Fruit fly (Drosophila melanogaster) whole organism, pupa: ENCODE data around the gene frc.
A peak's percentile ranks its signal among the peaks of the same experiment; 100 is the strongest.

Experiments used
- CG10348 ChIP-seq: fragments of 200-800 bp; sonication (Bioruptor generic); IDR thresholded peaks from 2 replicates; pipeline ENCODE4 v1.3.6; 2022; ENCODE audit warnings: missing biosample characterization, missing genetic modification characterization
- CG12605 ChIP-seq: fragments of 200-800 bp; sonication (Bioruptor generic); IDR thresholded peaks from 2 replicates; pipeline ENCODE4 v1.3.6; 2022; ENCODE audit warnings: missing biosample characterization, missing genetic modification characterization
- CG13204 ChIP-seq: fragments of 200-800 bp; sonication (Bioruptor generic); optimal IDR thresholded peaks from 2 replicates; lab custom pipeline; 2018; ENCODE audit warnings: missing biosample characterization, mild to moderate bottlenecking, missing genetic modification characterization, moderate library complexity
- CG14655 ChIP-seq: fragments of 200-800 bp; sonication (Bioruptor generic); optimal IDR thresholded peaks from 3 replicates; lab custom pipeline; 2017; ENCODE audit warnings: mild to moderate bottlenecking, missing biosample characterization, missing genetic modification reagents, missing genetic modification characterization
- CG15710 ChIP-seq: fragments of 200-800 bp; sonication (Bioruptor generic); optimal IDR thresholded peaks from 2 replicates; lab custom pipeline; 2018; ENCODE audit warnings: missing biosample characterization, mild to moderate bottlenecking, missing genetic modification characterization, moderate library complexity
- CG17806 ChIP-seq: fragments of 200-800 bp; sonication (Bioruptor generic); optimal IDR thresholded peaks from 2 replicates; lab custom pipeline; 2018; ENCODE audit warnings: missing biosample characterization, mild to moderate bottlenecking, missing genetic modification characterization, moderate library complexity
- CG32121 ChIP-seq: fragments of 200-800 bp; sonication (Bioruptor generic); IDR thresholded peaks from 2 replicates; pipeline ENCODE4 v1.3.6; 2022; ENCODE audit warnings: missing biosample characterization, missing genetic modification characterization
- CG34367 ChIP-seq: fragments of 200-800 bp; sonication (Bioruptor generic); optimal IDR thresholded peaks from 2 replicates; lab custom pipeline; 2018; ENCODE audit warnings: missing biosample characterization, mild to moderate bottlenecking, missing genetic modification characterization
- CG4496 ChIP-seq: fragments of 200-800 bp; sonication (Bioruptor generic); IDR thresholded peaks from 3 replicates; pipeline ENCODE4 v1.3.6; 2022; ENCODE audit warnings: missing biosample characterization, missing genetic modification characterization
- CG8159 ChIP-seq: fragments of 200-800 bp; sonication (Bioruptor generic); optimal IDR thresholded peaks from 3 replicates; lab custom pipeline; 2018; ENCODE audit warnings: missing biosample characterization, mild to moderate bottlenecking, missing genetic modification characterization, moderate library complexity
- CG8301 ChIP-seq: fragments of 200-800 bp; sonication (Bioruptor generic); optimal IDR thresholded peaks from 2 replicates; lab custom pipeline; 2018; ENCODE audit warnings: missing biosample characterization, mild to moderate bottlenecking, missing genetic modification characterization
- CG9948 ChIP-seq: fragments of 200-800 bp; sonication (Bioruptor generic); optimal IDR thresholded peaks from 2 replicates; lab custom pipeline; 2018; ENCODE audit warnings: missing biosample characterization, mild to moderate bottlenecking, missing genetic modification characterization, moderate library complexity
- D1 ChIP-seq: fragments of 200-800 bp; sonication (Bioruptor generic); optimal IDR thresholded peaks from 2 replicates; lab custom pipeline; 2018; ENCODE audit warnings: missing biosample characterization, mild to moderate bottlenecking, missing genetic modification characterization, moderate library complexity
- EcR ChIP-seq: fragments of 200-800 bp; sonication (Bioruptor generic); optimal IDR thresholded peaks from 3 replicates; lab custom pipeline; 2019; ENCODE audit warnings: missing biosample characterization, missing genetic modification characterization, mild to moderate bottlenecking, moderate library complexity, missing genetic modification reagents
- Ets98B ChIP-seq: fragments of 200-800 bp; sonication (Bioruptor generic); IDR thresholded peaks from 2 replicates; pipeline ENCODE4 v1.3.6; 2022; ENCODE audit warnings: missing biosample characterization, missing genetic modification characterization
- Pif1A ChIP-seq: fragments of 200-800 bp; sonication (Bioruptor generic); optimal IDR thresholded peaks from 3 replicates; lab custom pipeline; 2016; ENCODE audit warnings: missing biosample characterization, missing genetic modification characterization
- Pif1B ChIP-seq: fragments of 200-800 bp; sonication (Bioruptor generic); optimal IDR thresholded peaks from 3 replicates; lab custom pipeline; 2016; ENCODE audit warnings: missing biosample characterization, missing genetic modification characterization
- Snoo ChIP-seq: fragments of 200-800 bp; sonication (Bioruptor generic); optimal IDR thresholded peaks from 3 replicates; lab custom pipeline; 2017; ENCODE audit warnings: missing biosample characterization, mild to moderate bottlenecking, missing genetic modification characterization, inconsistent platforms
- fd96Ca ChIP-seq: fragments of 200-800 bp; sonication (Bioruptor generic); IDR thresholded peaks from 3 replicates; pipeline ENCODE4 v1.3.6; 2022; ENCODE audit warnings: missing biosample characterization, missing genetic modification characterization
- gl ChIP-seq: fragments of 200-800 bp; sonication (Bioruptor generic); optimal IDR thresholded peaks from 2 replicates; lab custom pipeline; 2018; ENCODE audit warnings: missing biosample characterization, mild to moderate bottlenecking, missing genetic modification characterization
- rn ChIP-seq: fragments of 200-800 bp; sonication (Bioruptor generic); IDR thresholded peaks from 2 replicates; pipeline ENCODE4 v1.3.6; 2022; ENCODE audit warnings: missing biosample characterization, missing genetic modification characterization

The frc gene

dm6 chr3L:17412146-17412545 is 20.8 kb downstream of the frc start:
- TF ChIP-seq CG8159 (tag; lab: Kevin White, UChicago) (no peak), D1 (no peak), CG4496 (GFP tag; lab: Robert Waterston, UW) (no peak), CG15710 (tag; lab: Kevin White, UChicago) (no peak), Snoo (tag; lab: Kevin White, UChicago) (no peak), Ets98B (GFP tag; lab: Robert Waterston, UW) (no peak), rn (GFP tag; lab: Robert Waterston, UW) (no peak), CG9948 (tag; lab: Kevin White, UChicago) (no peak)

DNA sequence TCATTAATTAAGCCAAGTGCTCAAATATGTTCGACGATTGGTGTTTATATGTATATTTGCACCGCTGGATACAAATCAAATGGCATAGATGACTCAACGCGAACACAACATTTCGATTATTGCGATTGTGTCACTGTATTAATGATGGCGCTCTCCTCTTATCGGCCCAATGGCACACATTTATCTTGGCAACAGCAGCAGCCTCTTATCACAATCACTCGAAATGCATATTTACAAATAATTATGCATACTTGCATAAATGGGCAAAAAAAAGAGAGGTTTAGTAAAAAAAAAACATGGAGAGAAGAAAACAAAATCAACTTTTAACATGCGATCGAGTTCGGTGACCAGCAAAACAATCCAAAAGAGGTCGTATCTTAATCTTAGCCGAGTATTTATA is 21.7 kb downstream of the frc start:
- TF ChIP-seq CG8159 (tag; lab: Kevin White, UChicago) (no peak), CG4496 (GFP tag; lab: Robert Waterston, UW) (no peak), Snoo (tag; lab: Kevin White, UChicago) (no peak), CG12605 (no peak)

DNA sequence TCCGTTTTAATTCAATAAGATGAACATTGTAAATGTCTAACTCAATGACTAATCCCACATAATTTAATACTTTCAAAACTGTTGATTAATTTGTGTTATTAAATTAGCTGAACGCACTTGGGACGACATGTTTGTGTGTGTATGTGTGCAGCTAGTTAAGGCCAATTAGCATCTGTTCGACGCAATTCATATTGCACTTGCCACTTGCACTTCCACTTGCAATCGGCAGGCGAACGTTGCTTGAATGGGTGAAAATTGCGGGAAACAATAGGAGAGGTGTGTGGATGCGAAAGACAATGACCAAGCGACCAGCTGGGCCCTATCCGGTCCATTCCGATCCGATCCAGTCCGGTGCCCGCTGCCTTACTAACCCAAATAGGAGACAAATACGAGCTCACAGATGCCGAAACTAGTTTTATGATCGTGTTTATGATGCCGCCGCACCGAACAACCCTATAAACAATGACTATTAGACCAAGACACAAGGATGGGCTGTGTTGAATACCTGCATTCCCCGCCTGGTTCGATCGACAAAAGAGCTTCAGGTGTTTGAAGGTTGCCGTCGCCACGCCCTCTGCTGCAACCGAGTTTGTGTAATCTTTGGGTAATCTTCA is 25.4 kb downstream of the frc start:
- TF ChIP-seq Pif1B (GFP tag; lab: Kevin White, UChicago) (no peak), CG32121 (GFP tag; lab: Robert Waterston, UW) (no peak)
- TF ChIP-seq, all 21 proteins: peak for 0

DNA sequence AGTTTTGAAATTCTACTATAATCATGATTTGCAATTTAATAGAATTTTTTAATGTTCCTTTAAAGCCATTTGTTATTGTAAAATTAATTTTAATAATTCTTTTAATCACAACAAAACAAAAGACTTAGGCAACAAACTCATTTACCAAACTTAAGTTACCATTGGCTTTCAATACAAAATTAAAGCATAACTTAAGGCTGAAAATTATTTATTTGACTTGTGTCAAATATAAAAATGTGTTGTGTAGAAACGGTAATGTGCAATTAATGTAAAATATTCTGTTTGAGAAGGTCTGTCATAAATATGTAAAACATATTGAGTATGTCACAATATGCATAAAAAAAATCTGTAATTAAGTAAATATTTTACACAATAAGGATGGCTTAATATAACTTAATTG is 25.9 kb downstream of the frc start:
- no peak for TF ChIP-seq CG4496 (GFP tag; lab: Robert Waterston, UW)
- TF ChIP-seq D1, result peak; percentile 77
- TF ChIP-seq rn (GFP tag; lab: Robert Waterston, UW), result no peak
- TF ChIP-seq, all 21 proteins: peak for 1

dm6 chr3L:17404646-17405045 is 28.3 kb downstream of the frc start:
- TF ChIP-seq CG12605, result no peak
- TF ChIP-seq Snoo (tag; lab: Kevin White, UChicago), result no peak
- TF ChIP-seq fd96Ca (GFP tag; lab: Robert Waterston, UW), result no peak
- TF ChIP-seq CG14655 (GFP tag; lab: Kevin White, UChicago), result peak; percentile 76
- no peak for TF ChIP-seq CG15710 (tag; lab: Kevin White, UChicago)
- TF ChIP-seq Ets98B (GFP tag; lab: Robert Waterston, UW), result no peak
- no peak for TF ChIP-seq EcR (GFP tag; lab: Kevin White, UChicago)
- peak; percentile 3 for TF ChIP-seq Pif1B (GFP tag; lab: Kevin White, UChicago)
- peak; percentile 68 for TF ChIP-seq CG8301
- no peak for TF ChIP-seq CG9948 (tag; lab: Kevin White, UChicago)
- TF ChIP-seq CG10348, result no peak
- no peak for TF ChIP-seq gl
- no peak for TF ChIP-seq CG8159 (tag; lab: Kevin White, UChicago)
- TF ChIP-seq Pif1A (GFP tag; lab: Kevin White, UChicago), result peak; percentile 11
- no peak for TF ChIP-seq CG17806 (tag; lab: Kevin White, UChicago)
- no peak for TF ChIP-seq CG32121 (GFP tag; lab: Robert Waterston, UW)
- TF ChIP-seq CG4496 (GFP tag; lab: Robert Waterston, UW), result peak; percentile 83
- TF ChIP-seq rn (GFP tag; lab: Robert Waterston, UW), result no peak
- no peak for TF ChIP-seq CG13204
- no peak for TF ChIP-seq D1
- no peak for TF ChIP-seq CG34367 (tag; lab: Kevin White, UChicago)

- TF ChIP-seq rn (GFP tag; lab: Robert Waterston, UW) (no peak), CG4496 (GFP tag; lab: Robert Waterston, UW) (0 out of 3 replicates have a peak, but pooled peaks have one; percentile 21)
Observed at dm6 chr3L:17403268-17403667, 29.7 kb downstream of the frc start.

DNA sequence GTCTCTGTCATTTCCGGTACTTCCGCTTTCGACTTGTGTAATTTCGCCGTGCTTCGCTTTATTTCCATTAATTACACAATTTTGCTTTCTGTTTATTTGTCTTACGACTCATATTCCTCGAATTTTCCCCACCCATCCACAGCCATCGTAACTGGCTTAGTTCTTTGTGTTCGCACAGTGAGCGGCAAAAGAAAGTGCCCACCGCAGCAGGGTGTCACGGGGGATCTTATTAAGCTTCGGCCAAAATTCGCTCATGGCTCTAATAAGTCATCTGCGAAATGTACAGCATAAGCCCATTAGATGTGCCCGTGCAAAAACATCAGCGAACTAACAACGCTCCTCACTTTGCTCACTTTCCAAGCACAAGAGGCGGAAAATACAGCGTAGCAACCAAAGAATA is 30.6 kb downstream of the frc start:
- no peak for TF ChIP-seq D1
- no peak for TF ChIP-seq Snoo (tag; lab: Kevin White, UChicago)
- no peak for TF ChIP-seq Pif1A (GFP tag; lab: Kevin White, UChicago)
- TF ChIP-seq CG4496 (GFP tag; lab: Robert Waterston, UW), result no peak
- no peak for TF ChIP-seq gl
- TF ChIP-seq, all 21 proteins: peak for 0

- TF ChIP-seq CG10348 (no peak), CG9948 (tag; lab: Kevin White, UChicago) (no peak), CG17806 (tag; lab: Kevin White, UChicago) (no peak), Pif1B (GFP tag; lab: Kevin White, UChicago) (no peak), CG14655 (GFP tag; lab: Kevin White, UChicago) (no peak), gl (no peak), CG12605 (peak; percentile 77), CG4496 (GFP tag; lab: Robert Waterston, UW) (0 out of 3 replicates have a peak, but pooled peaks have one; percentile 39), Pif1A (GFP tag; lab: Kevin White, UChicago) (no peak), CG8159 (tag; lab: Kevin White, UChicago) (no peak)
Observed at dm6 chr3L:17401411-17401810, 31.6 kb downstream of the frc start.
